Fruit fly (Drosophila melanogaster) whole organism, adult: Measurements from ENCODE around the gene Mad.

Source experiments
- CG33017 ChIP-seq: fragments of 200-800 bp; sonication (Bioruptor generic); optimal IDR thresholded peaks from 2 replicates; lab custom pipeline; 2018; ENCODE audit warnings: missing biosample characterization, mild to moderate bottlenecking, missing genetic modification characterization, moderate library complexity
- kay ChIP-seq: fragments of 200-800 bp; sonication (Bioruptor generic); peaks from one replicate; lab custom pipeline; 2016; ENCODE audit warnings: missing biosample characterization, missing genetic modification characterization, borderline replicate concordance

DNA sequence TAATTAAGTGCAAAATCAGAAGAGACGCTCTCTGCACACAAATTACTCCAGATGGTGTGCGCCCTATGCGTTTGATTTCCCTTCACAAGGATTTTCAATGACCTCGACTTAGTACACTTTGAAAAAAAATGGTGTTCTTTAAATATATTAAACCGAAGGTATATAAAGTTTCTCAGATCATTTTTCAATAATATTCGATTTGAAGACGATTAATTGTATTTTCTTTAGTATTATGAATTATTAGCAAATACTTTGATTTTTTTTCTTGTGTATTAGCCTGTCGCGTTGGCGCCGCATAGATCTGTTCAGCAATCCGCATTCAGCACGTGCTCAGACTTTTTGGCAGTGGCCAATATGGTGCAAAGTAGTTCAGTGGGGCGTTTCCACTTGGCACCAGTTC, 31.6 kb downstream of the Mad start:
- TF ChIP-seq CG33017 (tag; lab: Kevin White, UChicago) (no peak), kay (GFP tag; lab: Kevin White, UChicago) (no peak)
